Worm (Caenorhabditis elegans) whole organism, late embryonic: ENCODE data around the gene ZK1240.5.

Source experiments
- ama-1 ChIP-seq: fragments of 150-350 bp; optimal IDR thresholded peaks from 2 replicates; lab custom pipeline; 2014
- ceh-9 ChIP-seq: sonication (generic microtip); optimal IDR thresholded peaks from 2 replicates; lab custom pipeline; 2016; ENCODE audit warnings: mild to moderate bottlenecking, missing genetic modification characterization, inconsistent platforms, missing compliant biosample characterization
- elt-2 ChIP-seq: sonication (generic microtip); optimal IDR thresholded peaks from 2 replicates; lab custom pipeline; 2016; ENCODE audit warnings: missing genetic modification reagents, missing genetic modification characterization, missing compliant biosample characterization
- nfya-1 ChIP-seq: sonication (generic microtip); optimal IDR thresholded peaks from 2 replicates; lab custom pipeline; 2017; ENCODE audit warnings: missing genetic modification characterization, mild to moderate bottlenecking, missing compliant biosample characterization, antibody characterized with exemption, moderate library complexity
- pha-4 ChIP-seq: fragments of 150-350 bp; optimal IDR thresholded peaks from 2 replicates; lab custom pipeline; 2018; ENCODE audit warnings: missing biosample characterization, missing genetic modification reagents, missing genetic modification characterization
- sox-4 ChIP-seq: sonication (generic microtip); optimal IDR thresholded peaks from 2 replicates; lab custom pipeline; 2017; ENCODE audit warnings: mild to moderate bottlenecking, missing genetic modification characterization, inconsistent platforms, missing compliant biosample characterization

DNA sequence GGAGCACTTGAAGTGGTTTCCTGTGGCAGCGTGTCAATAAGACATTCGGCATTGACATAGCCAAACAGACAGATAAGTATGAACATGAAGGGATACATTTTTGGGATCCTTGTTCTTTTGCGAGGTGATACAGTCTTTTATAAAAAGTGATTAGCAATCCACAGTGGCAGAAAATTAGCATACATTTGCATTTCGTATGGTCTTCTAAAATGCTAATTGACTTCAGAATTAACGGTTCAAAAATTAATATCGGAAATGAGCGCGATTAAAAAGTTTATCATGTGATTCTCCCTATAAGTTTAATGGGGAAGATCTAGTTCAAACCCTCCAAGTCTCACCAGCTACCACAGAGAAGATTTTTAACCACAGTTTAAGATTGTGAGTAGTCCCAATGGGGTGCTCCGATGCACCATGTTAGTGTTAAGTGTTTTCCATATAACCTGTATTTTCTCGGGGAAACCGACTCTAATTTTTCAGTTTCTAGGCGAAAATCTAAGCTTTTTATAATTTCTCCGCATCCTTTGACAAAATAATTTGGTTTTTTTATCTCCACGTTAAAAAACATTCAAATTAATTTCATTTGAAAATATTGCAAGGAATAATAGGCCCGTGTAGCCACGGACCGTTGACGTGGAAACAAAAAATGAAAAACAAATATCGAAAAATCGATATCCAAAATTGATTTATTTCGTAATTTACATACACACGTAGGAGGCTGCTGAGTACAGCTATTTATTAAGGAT is 49.1 kb upstream of the ZK1240.5 start, which contains the start of the genes F43C11.12 and F16G10.5:
- TF ChIP-seq ceh-9 (tag; lab: Kevin White, UChicago) (no peak), pha-4 (tag; lab: Kevin White, UChicago) (no peak), ama-1 (no peak), nfya-1 (tag; lab: Kevin White, UChicago) (no peak), elt-2 (tag; lab: Kevin White, UChicago) (no peak), sox-4 (no peak)
